Fruit fly (Drosophila melanogaster) whole organism, embryonic: ENCODE measurements around the gene CG32388.
A peak's percentile ranks its signal among the peaks of the same experiment; 100 is the strongest.

Source experiments
- Awh ChIP-seq: fragments of 200-800 bp; sonication (Bioruptor generic); IDR thresholded peaks from 2 replicates; pipeline ENCODE4, ENCODE4 v1.3.6; 2022; ENCODE audit warnings: missing biosample characterization, missing genetic modification characterization
- BtbVII ChIP-seq: fragments of 200-800 bp; sonication (Bioruptor generic); optimal IDR thresholded peaks from 3 replicates; lab custom pipeline; 2017; ENCODE audit warnings: missing biosample characterization, mild to moderate bottlenecking, missing genetic modification characterization
- CG10267 ChIP-seq: fragments of 200-800 bp; sonication (Bioruptor generic); optimal IDR thresholded peaks from 2 replicates; lab custom pipeline; 2018; ENCODE audit warnings: missing biosample characterization, mild to moderate bottlenecking, missing genetic modification characterization, moderate library complexity
- CG10431 ChIP-seq: fragments of 200-800 bp; sonication (Bioruptor generic); optimal IDR thresholded peaks from 3 replicates; lab custom pipeline; 2018; ENCODE audit warnings: missing biosample characterization, mild to moderate bottlenecking, missing genetic modification characterization
- CG12236 ChIP-seq: fragments of 200-800 bp; sonication (Bioruptor generic); optimal IDR thresholded peaks from 2 replicates; lab custom pipeline; 2016; ENCODE audit warnings: missing biosample characterization, missing genetic modification characterization
- CG13624 ChIP-seq: fragments of 200-800 bp; sonication (Bioruptor generic); optimal IDR thresholded peaks from 2 replicates; lab custom pipeline; 2016; ENCODE audit warnings: missing biosample characterization, missing genetic modification characterization
- CG2120 ChIP-seq: fragments of 200-800 bp; sonication (Bioruptor generic); optimal IDR thresholded peaks from 3 replicates; lab custom pipeline; 2016; ENCODE audit warnings: missing biosample characterization, missing genetic modification characterization
- CG2712 ChIP-seq: fragments of 200-800 bp; optimal IDR thresholded peaks from 3 replicates; lab custom pipeline; 2019; ENCODE audit warnings: missing biosample characterization, mild to moderate bottlenecking, missing genetic modification characterization, moderate library complexity
- CG31224 ChIP-seq: fragments of 200-800 bp; sonication (Bioruptor generic); IDR thresholded peaks from 2 replicates; pipeline ENCODE4 v1.3.6; 2022; ENCODE audit warnings: missing biosample characterization, missing genetic modification characterization
- CG3838 ChIP-seq: fragments of 200-800 bp; sonication (Bioruptor generic); optimal IDR thresholded peaks from 3 replicates; lab custom pipeline; 2016; ENCODE audit warnings: missing biosample characterization, missing genetic modification characterization
- CG4424 ChIP-seq: fragments of 200-800 bp; sonication (Bioruptor generic); optimal IDR thresholded peaks from 3 replicates; lab custom pipeline; 2016; ENCODE audit warnings: missing biosample characterization, missing genetic modification characterization
- CG4707 ChIP-seq: fragments of 200-800 bp; sonication (Bioruptor generic); optimal IDR thresholded peaks from 2 replicates; lab custom pipeline; 2018; ENCODE audit warnings: missing biosample characterization, mild to moderate bottlenecking, missing genetic modification characterization, moderate library complexity
- CG7556 ChIP-seq: fragments of 200-800 bp; sonication (Bioruptor generic); optimal IDR thresholded peaks from 2 replicates; lab custom pipeline; 2017; ENCODE audit warnings: missing biosample characterization, mild to moderate bottlenecking, missing genetic modification characterization
- Dip3 ChIP-seq: fragments of 200-800 bp; sonication (Bioruptor generic); optimal IDR thresholded peaks from 3 replicates; lab custom pipeline; 2016; ENCODE audit warnings: missing biosample characterization, missing genetic modification characterization
- Dref ChIP-seq: fragments of 200-800 bp; sonication (Bioruptor generic); IDR thresholded peaks from 2 replicates; pipeline ENCODE4 v1.3.6; 2022; ENCODE audit warnings: missing biosample characterization, missing genetic modification characterization
- E2f1 ChIP-seq: fragments of 200-800 bp; sonication (Bioruptor generic); IDR thresholded peaks from 2 replicates; pipeline ENCODE4 v1.3.6; 2022; ENCODE audit warnings: missing biosample characterization, missing genetic modification characterization
- E2f2 ChIP-seq: fragments of 200-800 bp; sonication (Bioruptor generic); IDR thresholded peaks from 2 replicates; pipeline ENCODE4 v1.3.6; 2022; ENCODE audit warnings: missing biosample characterization, missing genetic modification characterization
- Ets65A ChIP-seq: fragments of 200-800 bp; sonication (Bioruptor generic); peaks from one replicate; lab custom pipeline; 2016; ENCODE audit warnings: missing biosample characterization, missing genetic modification characterization
- Hand ChIP-seq: fragments of 200-800 bp; sonication (Bioruptor generic); optimal IDR thresholded peaks from 2 replicates; lab custom pipeline; 2017; ENCODE audit warnings: mild to moderate bottlenecking, missing biosample characterization, missing genetic modification reagents, missing genetic modification characterization
- Hr78 ChIP-seq, 2 experiments: fragments of 200-800 bp in 1 of 2; fragments of >200 bp in 1 of 2; sonication (Bioruptor generic) in 1 of 2; optimal IDR thresholded peaks; 2 replicates each; lab custom pipeline; 2017 to 2019; ENCODE audit warnings: missing biosample characterization in 2 of 2, missing genetic modification characterization in 2 of 2, mild to moderate bottlenecking in 1 of 2, moderate library complexity in 1 of 2
- Hsf ChIP-seq: fragments of 200-800 bp; sonication (Bioruptor generic); optimal IDR thresholded peaks from 3 replicates; lab custom pipeline; 2016; ENCODE audit warnings: missing biosample characterization, missing genetic modification characterization
- Mes4 ChIP-seq: fragments of 200-800 bp; sonication (Bioruptor generic); optimal IDR thresholded peaks from 2 replicates; lab custom pipeline; 2016; ENCODE audit warnings: missing biosample characterization, missing genetic modification characterization
- NK7.1 ChIP-seq: fragments of 200-800 bp; sonication (Bioruptor generic); optimal IDR thresholded peaks from 3 replicates; lab custom pipeline; 2016; ENCODE audit warnings: missing biosample characterization, missing genetic modification characterization
- Opbp ChIP-seq: fragments of 200-800 bp; sonication (Bioruptor generic); IDR thresholded peaks from 3 replicates; pipeline ENCODE4 v1.3.6; 2022; ENCODE audit warnings: missing biosample characterization, missing genetic modification characterization; ENCODE audit not compliant: partially characterized antibody
- Rx ChIP-seq: fragments of 200-800 bp; sonication (Bioruptor generic); IDR thresholded peaks from 2 replicates; pipeline ENCODE4 v1.3.6; 2022; ENCODE audit warnings: missing biosample characterization, missing genetic modification characterization
- ac ChIP-seq: fragments of 200-800 bp; sonication (Bioruptor generic); optimal IDR thresholded peaks from 3 replicates; lab custom pipeline; 2017; ENCODE audit warnings: missing biosample characterization, mild to moderate bottlenecking, missing genetic modification characterization
- ato ChIP-seq: fragments of 200-800 bp; sonication (Bioruptor generic); IDR thresholded peaks from 2 replicates; pipeline ENCODE4 v1.3.6; 2022; ENCODE audit warnings: missing biosample characterization, missing genetic modification characterization; ENCODE audit not compliant: partially characterized antibody
- chif ChIP-seq, 2 experiments: fragments of 200-800 bp; sonication (Bioruptor generic); optimal IDR thresholded peaks; 3 replicates each; lab custom pipeline; 2016; ENCODE audit warnings: missing biosample characterization in 2 of 2, missing genetic modification characterization in 2 of 2
- chinmo ChIP-seq: fragments of 200-800 bp; sonication (Bioruptor generic); IDR thresholded peaks from 4 replicates; pipeline ENCODE4 v1.3.6; 2022; ENCODE audit warnings: missing biosample characterization, missing genetic modification characterization; ENCODE audit not compliant: partially characterized antibody
- crc ChIP-seq: fragments of 200-800 bp; sonication (Bioruptor generic); optimal IDR thresholded peaks from 2 replicates; lab custom pipeline; 2016; ENCODE audit warnings: missing biosample characterization, missing genetic modification characterization
- eve ChIP-seq, 2 experiments: fragments of >200 bp; optimal IDR thresholded peaks; 2 replicates each; lab custom pipeline; 2017; ENCODE audit warnings: missing biosample characterization in 2 of 2, missing genetic modification characterization in 2 of 2
- ftz-f1 ChIP-seq: fragments of 200-800 bp; sonication (Bioruptor generic); optimal IDR thresholded peaks from 2 replicates; lab custom pipeline; 2016; ENCODE audit warnings: missing biosample characterization, missing genetic modification characterization
- insv ChIP-seq, 2 experiments: fragments of 200-800 bp; sonication (Bioruptor generic); optimal IDR thresholded peaks; 3 replicates each; lab custom pipeline; 2016 to 2018; ENCODE audit warnings: missing biosample characterization in 2 of 2, missing genetic modification characterization in 2 of 2
- ken ChIP-seq: fragments of 200-800 bp; sonication (Bioruptor generic); IDR thresholded peaks from 3 replicates; pipeline ENCODE4 v1.3.6; 2022; ENCODE audit warnings: missing biosample characterization, missing genetic modification characterization
- knrl ChIP-seq: fragments of 200-800 bp; sonication (Bioruptor generic); IDR thresholded peaks from 3 replicates; pipeline ENCODE4 v1.3.6; 2022; ENCODE audit warnings: missing biosample characterization, missing genetic modification characterization; ENCODE audit not compliant: partially characterized antibody
- lilli ChIP-seq: fragments of 200-800 bp; sonication (Bioruptor generic); optimal IDR thresholded peaks from 3 replicates; lab custom pipeline; 2016; ENCODE audit warnings: missing biosample characterization, missing genetic modification characterization
- lmd ChIP-seq: fragments of 200-800 bp; sonication (Bioruptor generic); IDR thresholded peaks from 2 replicates; pipeline ENCODE4 v1.3.6; 2022; ENCODE audit warnings: missing biosample characterization, missing genetic modification characterization
- nom ChIP-seq: fragments of 200-800 bp; sonication (Bioruptor generic); optimal IDR thresholded peaks from 2 replicates; lab custom pipeline; 2017; ENCODE audit warnings: missing biosample characterization, missing genetic modification characterization, mild to moderate bottlenecking, moderate library complexity, missing genetic modification reagents
- org-1 ChIP-seq: fragments of 200-800 bp; sonication (Bioruptor generic); optimal IDR thresholded peaks from 2 replicates; lab custom pipeline; 2017; ENCODE audit warnings: missing biosample characterization, missing genetic modification characterization
- otp ChIP-seq: fragments of 200-800 bp; sonication (Bioruptor generic); IDR thresholded peaks from 3 replicates; pipeline ENCODE4, ENCODE4 v1.3.6; 2022; ENCODE audit warnings: missing biosample characterization, missing genetic modification characterization
- peb ChIP-seq: fragments of 200-800 bp; sonication (Bioruptor generic); IDR thresholded peaks from 2 replicates; pipeline ENCODE4 v1.3.6; 2022; ENCODE audit warnings: missing biosample characterization, missing genetic modification characterization
- pzg ChIP-seq: fragments of 200-800 bp; sonication (Bioruptor generic); optimal IDR thresholded peaks from 3 replicates; lab custom pipeline; 2018; ENCODE audit warnings: missing biosample characterization, mild to moderate bottlenecking, missing genetic modification characterization, moderate library complexity
- repo ChIP-seq: fragments of 200-800 bp; sonication (Bioruptor generic); optimal IDR thresholded peaks from 2 replicates; lab custom pipeline; 2016; ENCODE audit warnings: missing biosample characterization, missing genetic modification characterization
- rib ChIP-seq: fragments of 200-800 bp; sonication (Bioruptor generic); IDR thresholded peaks from 2 replicates; pipeline ENCODE4 v1.3.6; 2022; ENCODE audit warnings: missing biosample characterization, missing genetic modification characterization
- sens ChIP-seq: fragments of 200-800 bp; sonication (Bioruptor generic); peaks from one replicate; lab custom pipeline; 2016; ENCODE audit warnings: missing biosample characterization, missing genetic modification characterization
- stwl ChIP-seq: fragments of 200-800 bp; sonication (Bioruptor generic); optimal IDR thresholded peaks from 3 replicates; lab custom pipeline; 2018; ENCODE audit warnings: missing biosample characterization, mild to moderate bottlenecking, missing genetic modification characterization, moderate library complexity
- tgo ChIP-seq: fragments of 200-800 bp; sonication (Bioruptor generic); IDR thresholded peaks from 3 replicates; pipeline ENCODE4 v1.3.6; 2022; ENCODE audit warnings: missing biosample characterization, missing genetic modification characterization
- vfl ChIP-seq: fragments of 200-800 bp; sonication (Bioruptor generic); optimal IDR thresholded peaks from 2 replicates; lab custom pipeline; 2016; ENCODE audit warnings: missing biosample characterization, missing genetic modification characterization
- zen2 ChIP-seq: fragments of 200-800 bp; sonication (Bioruptor generic); IDR thresholded peaks from 3 replicates; pipeline ENCODE4 v1.3.6; 2022; ENCODE audit warnings: missing biosample characterization, missing genetic modification characterization; ENCODE audit not compliant: partially characterized antibody

The CG32388 gene

DNA sequence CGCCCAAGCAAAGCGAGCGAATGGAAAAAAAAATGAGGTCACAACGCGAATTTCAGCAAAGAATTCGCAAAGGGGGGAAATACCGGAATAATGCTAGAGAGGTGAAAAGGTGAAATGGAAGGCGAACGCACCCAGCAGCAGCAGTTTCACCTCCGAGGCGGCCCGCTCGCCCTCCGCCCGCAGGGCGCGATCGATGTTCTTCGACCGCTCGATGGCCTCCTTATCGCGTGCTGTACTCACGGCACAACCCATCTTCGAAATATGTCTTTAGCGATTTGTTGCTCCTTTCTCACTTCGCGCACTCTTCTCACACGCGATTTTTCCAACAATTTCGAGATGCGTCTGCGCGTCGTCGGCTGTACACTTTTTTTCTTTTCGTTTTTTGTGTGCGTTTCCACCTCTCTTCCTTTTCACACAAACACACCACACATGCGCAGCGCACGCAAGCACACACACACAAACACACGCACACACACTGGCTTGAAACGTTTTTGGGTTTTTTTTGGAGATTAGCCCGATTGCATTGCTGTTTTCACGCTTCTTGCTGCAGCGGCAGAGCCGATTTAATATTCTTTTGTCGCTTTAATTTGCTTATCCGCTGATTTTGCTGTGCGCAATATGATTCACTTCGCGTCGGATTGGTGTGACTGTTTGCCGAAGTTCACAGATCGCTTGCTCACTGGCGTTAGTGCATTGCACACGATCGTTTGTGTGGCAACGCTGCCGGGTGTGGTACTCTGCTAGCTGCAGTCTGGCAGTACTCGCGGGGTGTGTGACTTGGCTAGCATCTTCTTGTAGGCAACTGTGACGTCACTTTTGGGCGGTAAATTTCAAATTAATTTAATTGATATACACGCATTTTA lies 4.8 kb downstream of the CG32388 start, which contains the start of gene Galphai (continued):
- TF ChIP-seq Awh (GFP tag; lab: Robert Waterston, UW) (no peak), E2f1 (GFP tag; lab: Robert Waterston, UW) (0 out of 2 replicates have a peak, but pooled peaks have one; percentile 9), CG3838 (GFP tag; lab: Kevin White, UChicago) (no peak), eve (GFP tag; optimal IDR thresholded peaks at IDR 0.05; lab: Kevin White, UChicago) (no peak), vfl (no peak), BtbVII (GFP tag; lab: Kevin White, UChicago) (no peak), CG10267 (tag; lab: Kevin White, UChicago) (peak; percentile 72), crc (GFP tag; lab: Kevin White, UChicago) (no peak), zen2 (no peak), stwl (tag; lab: Kevin White, UChicago) (peak; percentile 86), peb (GFP tag; lab: Robert Waterston, UW) (no peak), Dref (GFP tag; lab: Robert Waterston, UW) (peak; percentile 53), CG4424 (GFP tag; lab: Kevin White, UChicago) (no peak), Hand (peak; percentile 12), otp (GFP tag; lab: Robert Waterston, UW) (peak; percentile 11; the same call in 1 of the 3 replicates), pzg (GFP tag; lab: Kevin White, UChicago) (peak; percentile 100), insv (GFP tag; optimal IDR thresholded peaks at IDR 0.05; lab: Kevin White, UChicago) (peak in 1 of 2 experiments; percentile 59), Dip3 (GFP tag; lab: Kevin White, UChicago) (peak; percentile 68), Ets65A (GFP tag; lab: Kevin White, UChicago) (peak; percentile 94), sens (GFP tag; lab: Kevin White, UChicago) (peak; percentile 80), CG2120 (peak; percentile 46), lmd (GFP tag; lab: Robert Waterston, UW) (peak; percentile 30; the same call in 1 of the 2 replicates), CG31224 (GFP tag; lab: Robert Waterston, UW) (no peak), NK7.1 (GFP tag; lab: Kevin White, UChicago) (peak; percentile 14), repo (peak; percentile 46), nom (GFP tag; lab: Kevin White, UChicago) (peak; percentile 77), Rx (GFP tag; lab: Robert Waterston, UW) (no peak), chif (GFP tag; optimal IDR thresholded peaks at IDR 0.05; lab: Kevin White, UChicago) (peak; percentile 8 to 21), CG2712 (tag; lab: Kevin White, UChicago) (peak; percentile 52), Mes4 (GFP tag; lab: Kevin White, UChicago) (peak; percentile 27), ac (GFP tag; lab: Kevin White, UChicago) (no peak), CG10431 (GFP tag; lab: Kevin White, UChicago) (peak; percentile 61), ftz-f1 (peak; percentile 51), CG7556 (GFP tag; lab: Kevin White, UChicago) (no peak), CG4707 (no peak), tgo (GFP tag; lab: Robert Waterston, UW) (no peak), E2f2 (GFP tag; lab: Robert Waterston, UW) (peak; percentile 99), Hr78 (GFP tag; optimal IDR thresholded peaks at IDR 0.05; lab: Kevin White, UChicago) (peak in 1 of 2 experiments; percentile 69), CG12236 (no peak), Hsf (peak; percentile 16), org-1 (GFP tag; lab: Kevin White, UChicago) (no peak), CG13624 (peak; percentile 80), chinmo (GFP tag; lab: Robert Waterston, UW) (peak; percentile 70; the same call in 2 of the 4 replicates), ken (GFP tag; lab: Robert Waterston, UW) (peak; percentile 59; the same call in 1 of the 3 replicates), Opbp (peak; percentile 67; the same call in 1 of the 3 replicates), rib (GFP tag; lab: Robert Waterston, UW) (peak; percentile 49), lilli (GFP tag; lab: Kevin White, UChicago) (peak; percentile 22), ato (GFP tag; lab: Robert Waterston, UW) (no peak; the same call in 1 of the 2 replicates), knrl (GFP tag; lab: Robert Waterston, UW) (peak; percentile 71)
